Fruit fly (Drosophila melanogaster) whole organism, adult: ENCODE data around the gene CG1231.

Experiments
- CG11617 ChIP-seq: fragments of 200-800 bp; sonication (Bioruptor generic); optimal IDR thresholded peaks from 2 replicates; lab custom pipeline; 2017; ENCODE audit warnings: mild to moderate bottlenecking, missing biosample characterization, missing genetic modification reagents, missing genetic modification characterization
- CG12768 ChIP-seq: fragments of 200-800 bp; sonication (Bioruptor generic); optimal IDR thresholded peaks from 2 replicates; lab custom pipeline; 2017; ENCODE audit warnings: missing biosample characterization, missing genetic modification characterization, mild to moderate bottlenecking, moderate library complexity, missing genetic modification reagents
- CG1620 ChIP-seq: fragments of 200-800 bp; sonication (Bioruptor generic); optimal IDR thresholded peaks from 2 replicates; lab custom pipeline; 2016; ENCODE audit warnings: missing biosample characterization, missing genetic modification characterization
- CG33017 ChIP-seq: fragments of 200-800 bp; sonication (Bioruptor generic); optimal IDR thresholded peaks from 2 replicates; lab custom pipeline; 2018; ENCODE audit warnings: missing biosample characterization, mild to moderate bottlenecking, missing genetic modification characterization, moderate library complexity
- CG7045 ChIP-seq: fragments of 200-800 bp; sonication (Bioruptor generic); optimal IDR thresholded peaks from 2 replicates; lab custom pipeline; 2017; ENCODE audit warnings: missing biosample characterization, mild to moderate bottlenecking, missing genetic modification characterization
- CG7101 ChIP-seq: fragments of 200-800 bp; sonication (Bioruptor generic); optimal IDR thresholded peaks from 2 replicates; lab custom pipeline; 2018; ENCODE audit warnings: missing biosample characterization, mild to moderate bottlenecking, missing genetic modification characterization, moderate library complexity
- bab1 ChIP-seq: fragments of 200-800 bp; sonication (Bioruptor generic); optimal IDR thresholded peaks from 3 replicates; lab custom pipeline; 2019; ENCODE audit warnings: missing biosample characterization, mild to moderate bottlenecking, missing genetic modification characterization, moderate library complexity
- cic ChIP-seq: fragments of 200-800 bp; sonication (Bioruptor generic); optimal IDR thresholded peaks from 2 replicates; lab custom pipeline; 2017; ENCODE audit warnings: missing biosample characterization, mild to moderate bottlenecking, missing genetic modification characterization, moderate library complexity
- cnc ChIP-seq, 2 experiments: fragments of >200 bp; optimal IDR thresholded peaks; 2 replicates each; lab custom pipeline; 2017
- kay ChIP-seq: fragments of 200-800 bp; sonication (Bioruptor generic); peaks from one replicate; lab custom pipeline; 2016; ENCODE audit warnings: missing biosample characterization, missing genetic modification characterization, borderline replicate concordance
- ovo ChIP-seq: fragments of 200-800 bp; sonication (Bioruptor generic); optimal IDR thresholded peaks from 2 replicates; lab custom pipeline; 2016; ENCODE audit warnings: missing biosample characterization, missing genetic modification characterization
- tj ChIP-seq: fragments of 200-800 bp; sonication (Bioruptor generic); optimal IDR thresholded peaks from 3 replicates; lab custom pipeline; 2017; ENCODE audit warnings: missing biosample characterization, mild to moderate bottlenecking, missing genetic modification characterization, moderate library complexity

DNA sequence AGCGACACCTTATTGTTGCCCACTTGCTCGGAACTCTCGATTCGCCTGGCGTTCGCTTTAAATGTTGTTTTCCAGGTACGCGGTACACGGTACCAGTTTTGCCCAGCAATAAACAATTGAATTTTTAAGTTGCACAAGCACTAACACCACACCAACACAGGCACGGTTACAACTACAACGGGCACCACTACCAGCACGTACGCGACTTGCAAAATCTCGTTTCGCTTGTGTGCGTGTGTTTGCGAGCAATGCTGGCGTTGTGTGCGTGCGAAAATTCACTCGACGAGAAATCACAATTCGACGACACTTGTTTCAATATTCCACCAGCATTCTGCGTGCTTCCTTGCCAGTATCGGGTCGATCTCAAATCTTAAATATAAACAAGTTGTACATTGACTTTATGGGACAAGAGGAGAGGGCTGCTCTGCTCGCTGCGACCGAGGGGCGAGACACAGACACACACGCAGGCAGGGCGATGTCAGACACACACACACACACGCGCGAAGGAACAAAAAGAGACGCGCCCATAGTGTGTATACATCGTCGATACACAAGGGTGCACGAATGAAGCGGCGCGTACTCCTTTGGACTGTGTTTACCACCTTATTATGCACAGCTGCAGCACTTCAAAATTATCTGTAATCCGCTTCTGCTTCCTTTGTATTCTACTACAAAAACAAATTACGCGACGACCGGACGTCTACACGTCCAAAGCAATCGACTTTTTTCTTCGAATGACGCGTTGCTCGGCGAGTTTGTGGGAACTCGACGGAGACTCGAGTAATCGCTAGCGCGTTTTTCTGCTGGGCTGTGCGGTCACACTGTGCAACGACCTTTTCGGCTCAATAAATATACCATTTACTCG lies 36.8 kb upstream of the CG1231 start, which contains the start of gene fwd:
- TF ChIP-seq kay (GFP tag; lab: Kevin White, UChicago) (no peak), bab1 (GFP tag; lab: Kevin White, UChicago) (peak; percentile 70), CG33017 (peak; percentile 22), CG12768 (GFP tag; lab: Kevin White, UChicago) (no peak), ovo (peak; percentile 52), cic (GFP tag; lab: Kevin White, UChicago) (peak; percentile 47), CG1620 (GFP tag; lab: Kevin White, UChicago) (peak; percentile 23), tj (GFP tag; lab: Kevin White, UChicago) (peak; percentile 18), cnc (optimal IDR thresholded peaks at IDR 0.05; lab: Kevin White, UChicago) (no peak), CG11617 (GFP tag; lab: Kevin White, UChicago) (peak; percentile 57), CG7045 (no peak), CG7101 (tag; lab: Kevin White, UChicago) (peak; percentile 51)
